Worm (Caenorhabditis elegans) whole organism, L2 larva: ENCODE data around the gene pde-2.
"Not testable (repeated sequence)": the region's sequence is repeated elsewhere in the genome, so short reads cannot be mapped to it uniquely, and the experiment has no call there.

Experiments used
- F13H6.1 ChIP-seq: sonication (generic microtip); optimal IDR thresholded peaks from 2 replicates; lab custom pipeline; 2016; ENCODE audit warnings: missing genetic modification characterization, missing compliant biosample characterization
- Y55F3AM.14 ChIP-seq: fragments of 200-800 bp; sonication (Bioruptor generic); optimal IDR thresholded peaks from 2 replicates; lab custom pipeline; 2018; ENCODE audit warnings: mild to moderate bottlenecking, missing genetic modification characterization, missing compliant biosample characterization
- ZK546.5 ChIP-seq: sonication (generic microtip); optimal IDR thresholded peaks from 2 replicates; lab custom pipeline; 2017; ENCODE audit warnings: missing biosample characterization, missing genetic modification characterization
- alr-1 ChIP-seq: fragments of 150-350 bp; optimal IDR thresholded peaks from 2 replicates; lab custom pipeline; 2014; ENCODE audit warnings: missing biosample characterization, missing genetic modification characterization
- aly-2 ChIP-seq: fragments of 150-350 bp; optimal IDR thresholded peaks from 2 replicates; lab custom pipeline; 2014; ENCODE audit warnings: missing biosample characterization, missing genetic modification characterization
- ceh-16 ChIP-seq: fragments of 150-350 bp; optimal IDR thresholded peaks from 2 replicates; lab custom pipeline; 2014; ENCODE audit warnings: missing biosample characterization, missing genetic modification characterization
- crh-2 ChIP-seq: sonication (generic microtip); optimal IDR thresholded peaks from 2 replicates; lab custom pipeline; 2017; ENCODE audit warnings: missing biosample characterization, missing genetic modification characterization
- dmd-4 ChIP-seq: sonication (generic microtip); optimal IDR thresholded peaks from 2 replicates; lab custom pipeline; 2017; ENCODE audit warnings: missing biosample characterization, missing genetic modification characterization
- elt-1 ChIP-seq: fragments of 150-350 bp; optimal IDR thresholded peaks from 2 replicates; lab custom pipeline; 2014; ENCODE audit warnings: missing biosample characterization, missing genetic modification characterization
- fos-1 ChIP-seq: fragments of 150-350 bp; optimal IDR thresholded peaks from 2 replicates; lab custom pipeline; 2014; ENCODE audit warnings: missing biosample characterization, missing genetic modification characterization
- gmeb-1 ChIP-seq: fragments of 150-350 bp; optimal IDR thresholded peaks from 2 replicates; lab custom pipeline; 2014; ENCODE audit warnings: missing biosample characterization, missing genetic modification characterization
- lsy-2 ChIP-seq, 2 experiments: fragments of 150-350 bp in 1 of 2; sonication (generic microtip) in 1 of 2; optimal IDR thresholded peaks; 2 replicates each; lab custom pipeline; 2014 to 2017; ENCODE audit warnings: missing biosample characterization in 2 of 2, missing genetic modification characterization in 2 of 2
- mab-5 ChIP-seq: fragments of 150-350 bp; optimal IDR thresholded peaks from 2 replicates; lab custom pipeline; 2014; ENCODE audit warnings: missing biosample characterization, missing genetic modification characterization
- mbf-1 ChIP-seq: sonication (generic microtip); optimal IDR thresholded peaks from 2 replicates; lab custom pipeline; 2017; ENCODE audit warnings: missing biosample characterization, missing genetic modification characterization
- nhr-10 ChIP-seq: sonication (generic microtip); optimal IDR thresholded peaks from 2 replicates; lab custom pipeline; 2017; ENCODE audit warnings: missing biosample characterization, missing genetic modification characterization
- nhr-11 ChIP-seq: fragments of 150-350 bp; optimal IDR thresholded peaks from 2 replicates; lab custom pipeline; 2014; ENCODE audit warnings: missing biosample characterization, missing genetic modification characterization
- nhr-12 ChIP-seq: fragments of 150-350 bp; optimal IDR thresholded peaks from 2 replicates; lab custom pipeline; 2014; ENCODE audit warnings: missing biosample characterization, missing genetic modification characterization
- nhr-129 ChIP-seq: fragments of 150-350 bp; optimal IDR thresholded peaks from 2 replicates; lab custom pipeline; 2014; ENCODE audit warnings: missing biosample characterization, missing genetic modification characterization
- nhr-23 ChIP-seq: fragments of 150-350 bp; optimal IDR thresholded peaks from 2 replicates; lab custom pipeline; 2014; ENCODE audit warnings: missing biosample characterization, missing genetic modification reagents, missing genetic modification characterization
- nhr-25 ChIP-seq: fragments of 150-350 bp; sonication (generic microtip); optimal IDR thresholded peaks from 3 replicates; lab custom pipeline; 2014; ENCODE audit warnings: missing biosample characterization, missing genetic modification characterization
- nhr-77 ChIP-seq: fragments of 150-350 bp; optimal IDR thresholded peaks from 2 replicates; lab custom pipeline; 2014; ENCODE audit warnings: missing biosample characterization, missing genetic modification characterization
- sem-4 ChIP-seq: fragments of 150-350 bp; optimal IDR thresholded peaks from 2 replicates; lab custom pipeline; 2014; ENCODE audit warnings: missing biosample characterization, missing genetic modification reagents, missing genetic modification characterization
- skn-1 ChIP-seq: sonication (generic microtip); optimal IDR thresholded peaks from 2 replicates; lab custom pipeline; 2017; ENCODE audit warnings: missing biosample characterization, missing genetic modification characterization
- sma-3 ChIP-seq: sonication (generic microtip); optimal IDR thresholded peaks from 2 replicates; lab custom pipeline; 2016; ENCODE audit warnings: missing genetic modification reagents, missing genetic modification characterization, missing compliant biosample characterization
- sma-9 ChIP-seq, 2 experiments: fragments of 150-350 bp in 1 of 2; sonication (generic microtip) in 1 of 2; optimal IDR thresholded peaks; 2 replicates each; lab custom pipeline; 2014 to 2016; ENCODE audit warnings: missing genetic modification characterization in 2 of 2, mild to moderate bottlenecking in 1 of 2, missing biosample characterization in 1 of 2, missing compliant biosample characterization in 1 of 2, missing genetic modification reagents in 1 of 2, moderate library complexity in 1 of 2
- unc-39 ChIP-seq: fragments of 150-350 bp; optimal IDR thresholded peaks from 2 replicates; lab custom pipeline; 2014; ENCODE audit warnings: missing biosample characterization, missing genetic modification characterization
- zag-1 ChIP-seq: fragments of 150-350 bp; optimal IDR thresholded peaks from 2 replicates; lab custom pipeline; 2014; ENCODE audit warnings: missing biosample characterization, missing genetic modification characterization
- ztf-1 ChIP-seq: fragments of 200-800 bp; sonication (Bioruptor generic); conservative IDR thresholded peaks from 2 replicates; pipeline ENCODE4 v1.3.6; 2022; ENCODE audit warnings: missing genetic modification characterization, missing compliant biosample characterization

The pde-2 gene

DNA sequence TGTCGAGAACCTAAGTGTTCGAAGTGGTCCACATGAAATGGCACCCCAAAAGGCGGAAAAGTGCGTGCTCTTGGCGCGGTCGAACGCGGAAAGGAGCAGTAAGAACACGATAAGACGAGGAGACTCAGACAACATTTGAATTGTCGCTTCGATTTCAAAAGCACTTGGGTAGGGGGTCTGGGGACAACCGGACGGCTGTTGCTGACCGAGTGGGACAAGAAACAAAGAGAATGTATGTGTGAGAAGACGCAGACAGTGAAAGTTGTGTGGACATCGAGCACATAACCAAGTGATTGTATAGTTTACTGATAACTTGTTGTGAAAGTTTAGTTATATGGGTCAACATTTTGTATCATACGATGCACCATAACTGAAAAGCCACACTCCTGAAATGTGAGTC is 25.5 kb upstream of the pde-2 start:
- TF ChIP-seq ztf-1 (no peak), gmeb-1 (no peak), F13H6.1 (tag; lab: Kevin White, UChicago) (peak; percentile 36), fos-1 (tag; lab: Kevin White, UChicago) (peak; percentile 43), nhr-129 (tag; lab: Kevin White, UChicago) (peak; percentile 50), elt-1 (tag; lab: Kevin White, UChicago) (no peak), sma-9 (GFP tag; optimal IDR thresholded peaks at IDR 0.05; lab: Kevin White, UChicago) (peak; percentile 55), sma-9 (tag; optimal IDR thresholded peaks at IDR 0.05; lab: Kevin White, UChicago) (no peak), nhr-25 (tag; lab: Kevin White, UChicago) (no peak)
- TF ChIP-seq, all 48 proteins: peak for 4

- TF ChIP-seq alr-1; nhr-11 (tag; lab: Kevin White, UChicago); ZK546.5 (tag; lab: Kevin White, UChicago): not testable (repeated sequence)
These were observed 24.2 kb upstream of the pde-2 start, which contains the start of gene rab-6.1 for ce11 chrIII:9005905-9006372. rab-6.1 (minus strand) TSS chrIII:9005955.

- TF ChIP-seq nhr-25 (tag; lab: Kevin White, UChicago): no peak
These were observed 23.0 kb upstream of the pde-2 start for ce11 chrIII:9004658-9005057.

- TF ChIP-seq lsy-2 (tag; optimal IDR thresholded peaks at IDR 0.05; lab: Kevin White, UChicago) (no peak), sem-4 (tag; lab: Kevin White, UChicago) (no peak), nhr-11 (tag; lab: Kevin White, UChicago) (no peak), nhr-10 (tag; lab: Kevin White, UChicago) (no peak), nhr-77 (tag; lab: Kevin White, UChicago) (no peak), nhr-12 (tag; lab: Kevin White, UChicago) (no peak), skn-1 (tag; lab: Kevin White, UChicago) (no peak), dmd-4 (tag; lab: Kevin White, UChicago) (no peak), mab-5 (tag; lab: Kevin White, UChicago) (no peak), ZK546.5 (tag; lab: Kevin White, UChicago) (no peak), ceh-16 (no peak), sma-3 (GFP tag; lab: Kevin White, UChicago) (no peak), nhr-23 (tag; lab: Kevin White, UChicago) (no peak), alr-1 (no peak), Y55F3AM.14 (GFP tag; lab: Kevin White, UChicago) (no peak), mbf-1 (tag; lab: Kevin White, UChicago) (no peak), nhr-25 (tag; lab: Kevin White, UChicago) (no peak), aly-2 (tag; lab: Kevin White, UChicago) (no peak), F13H6.1 (tag; lab: Kevin White, UChicago) (no peak)
These were observed 20.8 kb upstream of the pde-2 start, which contains the start of the genes F59B2.15 and zif-1 for ce11 chrIII:9002545-9002944. F59B2.15 (minus strand) TSS chrIII:9002645. zif-1 (plus strand) TSS chrIII:9002779.

DNA sequence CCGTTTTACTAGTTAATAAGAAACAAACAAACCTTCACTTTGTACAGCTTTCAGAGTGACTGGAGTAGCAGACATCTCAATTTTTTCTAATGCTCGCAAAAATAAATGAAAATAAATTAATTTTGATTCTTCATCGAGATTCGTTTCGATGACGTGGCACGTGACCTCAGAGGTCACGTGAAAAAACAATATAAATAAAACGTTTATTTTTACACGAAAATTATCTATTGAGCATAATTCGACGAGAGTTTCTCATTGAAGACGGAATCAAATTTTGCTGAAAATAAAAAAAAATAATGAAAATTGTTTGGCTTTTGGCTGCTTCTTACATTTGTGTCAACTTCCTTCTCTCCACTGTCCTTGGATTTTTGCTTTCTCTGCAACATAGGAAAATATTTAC is 20.2 kb upstream of the pde-2 start, which contains the start of gene rpn-6.2:
rpn-6.2 (minus strand) TSS at position 101 of the 400 bp plus-strand sequence.
- no peak for TF ChIP-seq nhr-11 (tag; lab: Kevin White, UChicago)
- no peak for TF ChIP-seq crh-2 (tag; lab: Kevin White, UChicago)
- no peak for TF ChIP-seq nhr-25 (tag; lab: Kevin White, UChicago)
- no peak for TF ChIP-seq ZK546.5 (tag; lab: Kevin White, UChicago)
- no peak for TF ChIP-seq dmd-4 (tag; lab: Kevin White, UChicago)
- no peak for TF ChIP-seq unc-39 (tag; lab: Kevin White, UChicago)
- TF ChIP-seq ceh-16: no peak
- TF ChIP-seq nhr-23 (tag; lab: Kevin White, UChicago): no peak
- TF ChIP-seq zag-1 (tag; lab: Kevin White, UChicago): no peak

DNA sequence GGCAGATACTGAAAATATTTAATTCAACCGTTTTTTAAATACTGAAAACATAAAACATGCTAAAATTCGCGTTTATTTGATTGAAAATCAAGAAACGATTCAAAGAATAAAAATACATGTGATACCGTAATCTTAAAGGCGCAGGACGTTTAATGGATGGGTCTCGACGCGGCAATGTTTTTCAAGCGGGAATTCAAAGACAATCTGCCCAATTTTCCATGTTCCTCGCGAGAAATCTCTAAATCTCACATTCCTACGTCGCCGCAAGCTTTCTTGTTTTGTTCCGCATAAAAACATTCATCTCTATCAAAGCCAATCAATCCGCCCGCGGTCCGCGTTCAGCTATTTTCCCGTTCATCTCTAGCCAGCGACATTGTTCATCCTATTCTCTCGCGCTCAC is 19.8 kb upstream of the pde-2 start:
- TF ChIP-seq mab-5 (tag; lab: Kevin White, UChicago) (no peak), nhr-12 (tag; lab: Kevin White, UChicago) (no peak), zag-1 (tag; lab: Kevin White, UChicago) (no peak), nhr-11 (tag; lab: Kevin White, UChicago) (no peak)
